Worm (Caenorhabditis elegans): ENCODE data around the gene T23F2.5.

- no peak for TF ChIP-seq nhr-237 (tag; optimal IDR thresholded peaks at IDR 0.05)
- TF ChIP-seq nhr-25 (tag; optimal IDR thresholded peaks at IDR 0.05) = no peak
- TF ChIP-seq skn-1 (tag; optimal IDR thresholded peaks at IDR 0.05) = no peak
Measured at ce11 chrX:5518352-5518751, 1.4 kb upstream of the T23F2.5 start.

All from whole organism, L2 larva.